Worm (Caenorhabditis elegans) whole organism, L4 larva: ENCODE measurements around the gene srd-58.

ENCODE experiments used
- F26F4.8 ChIP-seq: fragments of 200-800 bp; sonication (Bioruptor generic); conservative IDR thresholded peaks from 2 replicates; pipeline ENCODE4 v1.3.6; 2022; ENCODE audit warnings: missing genetic modification characterization, missing compliant biosample characterization
- F44E2.7 ChIP-seq: fragments of 200-800 bp; sonication (Bioruptor generic); IDR thresholded peaks from 2 replicates; pipeline ENCODE4 v2.1.2; 2022; ENCODE audit warnings: missing genetic modification characterization, missing compliant biosample characterization
- T20F7.1 ChIP-seq: fragments of 200-800 bp; sonication (Bioruptor generic); optimal IDR thresholded peaks from 2 replicates; lab custom pipeline; 2018; ENCODE audit warnings: mild to moderate bottlenecking, missing genetic modification characterization, missing compliant biosample characterization
- Y48G9A.11 ChIP-seq: fragments of 200-800 bp; sonication (Bioruptor generic); IDR thresholded peaks from 2 replicates; pipeline ENCODE4 v1.3.6; 2022; ENCODE audit warnings: missing genetic modification reagents, missing genetic modification characterization, missing compliant biosample characterization
- Y5F2A.4 ChIP-seq: fragments of 200-800 bp; sonication (Bioruptor generic); optimal IDR thresholded peaks from 2 replicates; lab custom pipeline; 2018; ENCODE audit warnings: mild to moderate bottlenecking, missing genetic modification characterization, missing compliant biosample characterization
- ZK337.2 ChIP-seq: fragments of 200-800 bp; sonication (Bioruptor generic); IDR thresholded peaks from 2 replicates; pipeline ENCODE4 v1.3.6; 2022; ENCODE audit warnings: missing genetic modification reagents, missing genetic modification characterization, missing compliant biosample characterization
- ZK546.5 ChIP-seq, 2 experiments: sonication (generic microtip); optimal IDR thresholded peaks; 2 replicates each; lab custom pipeline; 2017; ENCODE audit warnings: missing biosample characterization in 2 of 2, missing genetic modification characterization in 2 of 2
- aha-1 ChIP-seq: fragments of 150-350 bp; peaks from one replicate; lab custom pipeline; 2014; ENCODE audit warnings: missing biosample characterization, missing genetic modification characterization
- arid-1 ChIP-seq: fragments of 200-800 bp; sonication (Bioruptor generic); conservative IDR thresholded peaks from 2 replicates; pipeline ENCODE4 v1.3.6; 2022; ENCODE audit warnings: missing genetic modification reagents, missing genetic modification characterization, missing compliant biosample characterization
- ceh-82 ChIP-seq: sonication (generic microtip); optimal IDR thresholded peaks from 2 replicates; lab custom pipeline; 2017; ENCODE audit warnings: missing biosample characterization, missing genetic modification characterization
- cey-2 ChIP-seq: sonication (generic microtip); optimal IDR thresholded peaks from 3 replicates; lab custom pipeline; 2017; ENCODE audit warnings: missing genetic modification characterization, mild to moderate bottlenecking, missing compliant biosample characterization, antibody characterized with exemption, borderline replicate concordance; ENCODE audit not compliant: insufficient read depth
- daf-8 ChIP-seq: fragments of 200-800 bp; sonication (Bioruptor generic); IDR thresholded peaks from 2 replicates; pipeline ENCODE4 v1.3.6; 2022; ENCODE audit warnings: missing genetic modification characterization, missing compliant biosample characterization
- dmd-9 ChIP-seq: fragments of 200-800 bp; sonication (Bioruptor generic); IDR thresholded peaks from 2 replicates; pipeline ENCODE4 v1.3.6; 2022; ENCODE audit warnings: missing genetic modification reagents, missing genetic modification characterization, missing compliant biosample characterization
- fos-1 ChIP-seq: fragments of 150-350 bp; optimal IDR thresholded peaks from 2 replicates; lab custom pipeline; 2014; ENCODE audit warnings: missing biosample characterization, missing genetic modification characterization
- gei-8 ChIP-seq: fragments of 200-800 bp; sonication (Bioruptor generic); optimal IDR thresholded peaks from 2 replicates; lab custom pipeline; 2018; ENCODE audit warnings: mild to moderate bottlenecking, missing genetic modification characterization, missing compliant biosample characterization
- hmg-1.1 ChIP-seq: fragments of 200-800 bp; sonication (Bioruptor generic); IDR thresholded peaks from 2 replicates; pipeline ENCODE4 v1.3.6; 2022; ENCODE audit warnings: missing genetic modification reagents, missing genetic modification characterization, missing compliant biosample characterization
- jun-1 ChIP-seq: fragments of 150-350 bp; optimal IDR thresholded peaks from 2 replicates; lab custom pipeline; 2014; ENCODE audit warnings: missing biosample characterization, missing genetic modification reagents, missing genetic modification characterization
- lin-1 ChIP-seq: fragments of 200-800 bp; sonication (Bioruptor generic); IDR thresholded peaks from 2 replicates; pipeline ENCODE4 v1.3.6; 2022; ENCODE audit warnings: missing genetic modification reagents, missing genetic modification characterization, missing compliant biosample characterization
- lin-15B ChIP-seq: fragments of 150-350 bp; sonication (generic microtip); optimal IDR thresholded peaks from 3 replicates; lab custom pipeline; 2014; ENCODE audit warnings: missing biosample characterization, missing genetic modification characterization
- lin-39 ChIP-seq: fragments of 150-350 bp; optimal IDR thresholded peaks from 2 replicates; lab custom pipeline; 2014; ENCODE audit warnings: missing biosample characterization, missing genetic modification reagents, missing genetic modification characterization
- madf-9 ChIP-seq: fragments of 200-800 bp; sonication (Bioruptor generic); conservative IDR thresholded peaks from 2 replicates; pipeline ENCODE4 v1.3.6; 2022; ENCODE audit warnings: missing genetic modification reagents, missing genetic modification characterization, missing compliant biosample characterization
- nhr-10 ChIP-seq: fragments of 150-350 bp; optimal IDR thresholded peaks from 2 replicates; lab custom pipeline; 2014; ENCODE audit warnings: missing biosample characterization, missing genetic modification characterization
- nhr-102 ChIP-seq: sonication (generic microtip); optimal IDR thresholded peaks from 2 replicates; lab custom pipeline; 2016; ENCODE audit warnings: mild to moderate bottlenecking, missing genetic modification characterization, moderate library complexity, missing compliant biosample characterization
- nhr-42 ChIP-seq: fragments of 200-800 bp; sonication (Bioruptor generic); IDR thresholded peaks from 2 replicates; pipeline ENCODE4 v1.3.6; 2022; ENCODE audit warnings: missing genetic modification characterization, missing compliant biosample characterization
- nhr-76 ChIP-seq: fragments of 150-350 bp; optimal IDR thresholded peaks from 2 replicates; lab custom pipeline; 2014; ENCODE audit warnings: missing biosample characterization, missing genetic modification characterization
- pha-4 ChIP-seq, 2 experiments: fragments of 150-350 bp in 1 of 2; fragments of 200-800 bp in 1 of 2; sonication (Bioruptor generic) in 1 of 2; IDR thresholded peaks in 1 of 2; optimal IDR thresholded peaks in 1 of 2; 2 replicates each; pipeline versions ENCODE4 v1.3.6 to Lab custom; 2014 to 2022; ENCODE audit warnings: missing genetic modification characterization in 2 of 2, missing genetic modification reagents in 2 of 2, missing biosample characterization in 1 of 2, missing compliant biosample characterization in 1 of 2
- saeg-2 ChIP-seq: fragments of 200-800 bp; sonication (Bioruptor generic); IDR thresholded peaks from 2 replicates; pipeline ENCODE4 v1.3.6; 2022; ENCODE audit warnings: missing genetic modification reagents, missing genetic modification characterization, missing compliant biosample characterization
- snpc-4 ChIP-seq: fragments of 150-350 bp; optimal IDR thresholded peaks from 2 replicates; lab custom pipeline; 2014; ENCODE audit warnings: missing biosample characterization, missing genetic modification characterization
- spr-1 ChIP-seq: sonication (generic microtip); optimal IDR thresholded peaks from 2 replicates; lab custom pipeline; 2016; ENCODE audit warnings: mild to moderate bottlenecking, missing genetic modification characterization, missing compliant biosample characterization
- unc-130 ChIP-seq: sonication (generic microtip); optimal IDR thresholded peaks from 2 replicates; lab custom pipeline; 2016; ENCODE audit warnings: missing genetic modification reagents, missing genetic modification characterization, missing compliant biosample characterization
- unc-62 ChIP-seq, 3 experiments: fragments of 150-350 bp in 1 of 3; sonication (generic microtip); optimal IDR thresholded peaks in 2 of 3; peaks in 1 of 3; 1 replicate in 1 of 3; 2 replicates in 2 of 3; lab custom pipeline; 2014 to 2017; ENCODE audit warnings: missing biosample characterization in 3 of 3, missing genetic modification characterization in 3 of 3, missing genetic modification reagents in 3 of 3, missing genotype in 1 of 3
- zfp-3 ChIP-seq: fragments of 200-800 bp; sonication (Bioruptor generic); conservative IDR thresholded peaks from 2 replicates; pipeline ENCODE4 v1.3.6; 2022; ENCODE audit warnings: missing genetic modification reagents, missing genetic modification characterization, missing compliant biosample characterization

Gene srd-58

DNA sequence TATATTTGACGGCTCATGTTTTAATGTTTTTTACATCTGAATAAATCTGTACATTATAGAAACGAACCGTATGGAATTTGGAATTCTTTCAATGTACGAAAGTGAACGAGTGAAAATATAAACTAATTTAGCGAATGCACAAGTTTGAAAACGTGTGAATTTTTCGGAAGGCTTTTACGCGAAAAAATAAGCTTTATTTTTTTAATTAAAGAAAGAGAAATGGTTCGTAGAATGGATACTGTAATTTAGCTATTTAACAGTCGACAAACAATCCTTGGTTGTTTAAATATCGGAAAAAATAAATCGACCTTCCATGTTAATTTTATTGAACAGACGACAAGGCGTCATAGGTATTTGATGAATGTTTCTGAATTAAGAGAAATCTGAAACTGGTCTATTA, 9.3 kb downstream of the srd-58 start, which contains the start of gene acdh-12:
TSS of gene acdh-12 (minus strand) at position 101 of the 400 bp plus-strand sequence.
- TF ChIP-seq madf-9 (GFP tag; lab: Robert Waterston, UW): no peak
- TF ChIP-seq dmd-9 (GFP tag; lab: Robert Waterston, UW): no peak
- no peak for TF ChIP-seq lin-15B (tag; lab: Kevin White, UChicago)
- TF ChIP-seq ZK337.2: no peak
- TF ChIP-seq snpc-4 (tag; lab: Kevin White, UChicago): no peak
- no peak for TF ChIP-seq Y5F2A.4
- TF ChIP-seq nhr-10 (tag; lab: Kevin White, UChicago): no peak
- no peak for TF ChIP-seq cey-2
- TF ChIP-seq pha-4 (GFP tag; IDR thresholded peaks at IDR 0.05; lab: Robert Waterston, UW): no peak
- TF ChIP-seq pha-4 (tag; optimal IDR thresholded peaks at IDR 0.05; lab: Kevin White, UChicago): no peak
- no peak for TF ChIP-seq T20F7.1
- TF ChIP-seq unc-130 (GFP tag; lab: Kevin White, UChicago): no peak
- TF ChIP-seq Y48G9A.11 (GFP tag; lab: Robert Waterston, UW): no peak
- TF ChIP-seq F26F4.8: no peak
- no peak for TF ChIP-seq lin-39
- TF ChIP-seq gei-8 (GFP tag; lab: Kevin White, UChicago): no peak
- TF ChIP-seq jun-1 (tag; lab: Kevin White, UChicago): no peak
- no peak for TF ChIP-seq nhr-42 (GFP tag; lab: Robert Waterston, UW)
- TF ChIP-seq saeg-2: no peak
- TF ChIP-seq, all 104 proteins: peak for 0

DNA sequence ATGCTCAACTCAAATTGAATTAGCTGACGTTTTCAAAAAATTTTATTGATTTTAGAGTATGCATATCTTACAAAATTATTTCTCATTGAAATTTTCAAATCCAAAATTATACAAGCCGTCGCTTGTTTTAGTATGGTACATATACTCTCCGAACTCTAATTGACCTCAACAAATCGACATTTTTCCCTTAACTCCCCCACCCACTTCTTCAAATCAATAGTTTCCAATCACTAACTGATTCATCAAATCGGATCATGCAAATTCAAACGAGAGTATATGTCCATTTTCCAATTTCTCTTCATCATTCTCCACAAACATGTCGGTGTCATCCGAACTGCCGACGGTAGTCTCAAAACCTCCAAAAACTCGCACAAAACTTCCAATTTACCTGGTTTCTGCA, 15.7 kb downstream of the srd-58 start, which contains the start of gene E04F6.4:
TSS of gene E04F6.4 (plus strand) at position 301 of the 400 bp plus-strand sequence.
- no peak for TF ChIP-seq spr-1 (tag; lab: Kevin White, UChicago)
- no peak for TF ChIP-seq zfp-3 (GFP tag; lab: Robert Waterston, UW)

DNA sequence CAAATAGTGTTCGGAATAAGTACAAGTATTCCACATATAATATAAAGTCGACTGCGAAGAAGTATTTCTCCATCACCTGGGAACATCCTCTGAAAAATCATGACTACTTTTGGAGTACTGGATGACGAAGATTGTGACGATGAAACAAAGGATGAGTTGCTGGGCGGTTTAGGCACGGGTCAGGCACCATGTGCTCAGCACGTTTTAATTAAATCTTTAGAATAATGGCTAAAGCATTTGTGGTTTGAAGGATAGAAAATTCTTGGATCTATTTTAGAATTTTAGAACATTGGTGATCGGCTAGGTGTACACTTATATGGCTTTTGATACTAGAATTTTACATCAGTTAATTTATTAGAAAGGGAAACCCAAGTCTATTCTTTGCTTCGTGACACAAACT, 17.7 kb downstream of the srd-58 start, which contains the start of gene C27H5.6:
TSS of gene C27H5.6 (minus strand) at position 101 of the 400 bp plus-strand sequence.
- TF ChIP-seq jun-1 (tag; lab: Kevin White, UChicago): no peak
- no peak for TF ChIP-seq nhr-76 (tag; lab: Kevin White, UChicago)
- no peak for TF ChIP-seq nhr-42 (GFP tag; lab: Robert Waterston, UW)
- no peak for TF ChIP-seq nhr-102 (tag; lab: Kevin White, UChicago)
- TF ChIP-seq daf-8 (GFP tag; lab: Robert Waterston, UW): no peak
- no peak for TF ChIP-seq hmg-1.1 (GFP tag; lab: Robert Waterston, UW)

DNA sequence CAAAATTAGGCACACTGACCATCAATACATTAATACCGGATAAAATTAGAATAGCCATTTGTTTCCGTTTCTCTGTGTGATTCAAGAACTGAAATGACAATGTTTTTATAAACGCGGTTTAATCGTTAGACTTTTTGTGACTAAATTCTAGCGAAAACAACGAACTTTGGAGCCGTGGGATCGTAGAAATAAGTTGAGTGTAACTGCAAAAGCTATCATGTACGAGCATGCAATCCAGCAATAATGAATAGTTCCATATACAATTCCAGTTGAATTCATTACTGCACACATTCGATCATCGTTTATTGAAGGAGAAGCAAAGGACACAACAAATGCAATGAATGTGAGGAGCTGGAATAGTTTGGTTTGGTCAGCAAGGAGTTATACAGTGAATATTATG, 18.7 kb downstream of the srd-58 start:
- TF ChIP-seq aha-1 (tag; lab: Kevin White, UChicago): peak; percentile 26
- no peak for TF ChIP-seq F44E2.7 (GFP tag; lab: Robert Waterston, UW)
- TF ChIP-seq arid-1: no peak
- TF ChIP-seq lin-1 (GFP tag; lab: Robert Waterston, UW): no peak
- TF ChIP-seq unc-62 (GFP tag; optimal IDR thresholded peaks at IDR 0.05 in 1 of 2; lab: Kevin White, UChicago): peak in 1 of 2 experiments; percentile 97
- no peak for TF ChIP-seq unc-62 (tag; optimal IDR thresholded peaks at IDR 0.05; lab: Kevin White, UChicago)
- no peak for TF ChIP-seq ceh-82
- no peak for TF ChIP-seq fos-1 (tag; lab: Kevin White, UChicago)
- no peak for TF ChIP-seq jun-1 (tag; lab: Kevin White, UChicago)
- no peak for TF ChIP-seq nhr-42 (GFP tag; lab: Robert Waterston, UW)
- no peak for TF ChIP-seq ZK546.5 (tag; optimal IDR thresholded peaks at IDR 0.05; lab: Kevin White, UChicago)
